Worm (Caenorhabditis elegans): ENCODE results near the gene ugt-67.

- TF ChIP-seq nhr-28 (tag; optimal IDR thresholded peaks at IDR 0.05), result no peak
- no peak for TF ChIP-seq F26F4.8 (GFP tag; conservative IDR thresholded peaks at IDR 0.05)
- TF ChIP-seq nhr-77 (tag; optimal IDR thresholded peaks at IDR 0.05), result no peak
- TF ChIP-seq nhr-11 (tag; optimal IDR thresholded peaks at IDR 0.05), result no peak
- no peak for TF ChIP-seq pqm-1 (tag; optimal IDR thresholded peaks at IDR 0.05)
- no peak for TF ChIP-seq zfp-2 (tag; optimal IDR thresholded peaks at IDR 0.05)
- TF ChIP-seq aly-2 (tag; optimal IDR thresholded peaks at IDR 0.05), result no peak
- TF ChIP-seq nhr-48 (tag; optimal IDR thresholded peaks at IDR 0.05), result no peak
- TF ChIP-seq mes-2 (tag; optimal IDR thresholded peaks at IDR 0.05; ENCODE audit: poor library complexity, severe bottlenecking), result no peak
- TF ChIP-seq lsy-2 (tag; optimal IDR thresholded peaks at IDR 0.05), result no peak
These were observed 6.2 kb upstream of the ugt-67 start, which contains the start of gene ugt-11 for ce11 chrV:4894971-4895370.
